Worm (Caenorhabditis elegans) whole organism, L2 larva: ENCODE data around the gene mrpl-49.

ENCODE experiments used
- C34F6.9 ChIP-seq: fragments of 150-350 bp; optimal IDR thresholded peaks from 2 replicates; lab custom pipeline; 2014; ENCODE audit warnings: missing biosample characterization, missing genetic modification characterization
- F13H6.1 ChIP-seq: sonication (generic microtip); optimal IDR thresholded peaks from 2 replicates; lab custom pipeline; 2016; ENCODE audit warnings: missing genetic modification characterization, missing compliant biosample characterization
- R02D3.7 ChIP-seq: fragments of 150-350 bp; optimal IDR thresholded peaks from 2 replicates; lab custom pipeline; 2014; ENCODE audit warnings: missing biosample characterization, missing genetic modification characterization
- Y55F3AM.14 ChIP-seq: fragments of 200-800 bp; sonication (Bioruptor generic); optimal IDR thresholded peaks from 2 replicates; lab custom pipeline; 2018; ENCODE audit warnings: mild to moderate bottlenecking, missing genetic modification characterization, missing compliant biosample characterization
- ZK546.5 ChIP-seq: sonication (generic microtip); optimal IDR thresholded peaks from 2 replicates; lab custom pipeline; 2017; ENCODE audit warnings: missing biosample characterization, missing genetic modification characterization
- blmp-1 ChIP-seq: sonication (generic microtip); optimal IDR thresholded peaks from 2 replicates; lab custom pipeline; 2017; ENCODE audit warnings: missing genetic modification characterization, mild to moderate bottlenecking, missing compliant biosample characterization, antibody characterized with exemption, moderate library complexity; ENCODE audit not compliant: insufficient read depth
- ceh-16 ChIP-seq: fragments of 150-350 bp; optimal IDR thresholded peaks from 2 replicates; lab custom pipeline; 2014; ENCODE audit warnings: missing biosample characterization, missing genetic modification characterization
- ceh-82 ChIP-seq: fragments of 150-350 bp; optimal IDR thresholded peaks from 2 replicates; lab custom pipeline; 2014; ENCODE audit warnings: missing biosample characterization, missing genetic modification characterization
- crh-2 ChIP-seq: sonication (generic microtip); optimal IDR thresholded peaks from 2 replicates; lab custom pipeline; 2017; ENCODE audit warnings: missing biosample characterization, missing genetic modification characterization
- dmd-4 ChIP-seq: sonication (generic microtip); optimal IDR thresholded peaks from 2 replicates; lab custom pipeline; 2017; ENCODE audit warnings: missing biosample characterization, missing genetic modification characterization
- egl-27 ChIP-seq: sonication (generic microtip); optimal IDR thresholded peaks from 3 replicates; lab custom pipeline; 2017; ENCODE audit warnings: missing biosample characterization, missing genetic modification reagents, missing genetic modification characterization
- elt-3 ChIP-seq: sonication (generic microtip); optimal IDR thresholded peaks from 2 replicates; lab custom pipeline; 2017; ENCODE audit warnings: missing biosample characterization, missing genetic modification characterization
- fos-1 ChIP-seq: fragments of 150-350 bp; optimal IDR thresholded peaks from 2 replicates; lab custom pipeline; 2014; ENCODE audit warnings: missing biosample characterization, missing genetic modification characterization
- lin-11 ChIP-seq: fragments of 150-350 bp; sonication (generic microtip); optimal IDR thresholded peaks from 2 replicates; lab custom pipeline; 2014; ENCODE audit warnings: missing biosample characterization, missing genetic modification characterization, inconsistent platforms, mixed read lengths
- lin-13 ChIP-seq: fragments of 150-350 bp; optimal IDR thresholded peaks from 2 replicates; lab custom pipeline; 2014; ENCODE audit warnings: missing biosample characterization, missing genetic modification reagents, missing genetic modification characterization
- mdl-1 ChIP-seq, 2 experiments: fragments of 150-350 bp in 1 of 2; sonication (generic microtip) in 1 of 2; optimal IDR thresholded peaks; 2 replicates each; lab custom pipeline; 2017; ENCODE audit warnings: missing biosample characterization in 2 of 2, missing genetic modification characterization in 2 of 2
- nhr-10 ChIP-seq: sonication (generic microtip); optimal IDR thresholded peaks from 2 replicates; lab custom pipeline; 2017; ENCODE audit warnings: missing biosample characterization, missing genetic modification characterization
- nhr-12 ChIP-seq: fragments of 150-350 bp; optimal IDR thresholded peaks from 2 replicates; lab custom pipeline; 2014; ENCODE audit warnings: missing biosample characterization, missing genetic modification characterization
- nhr-129 ChIP-seq: fragments of 150-350 bp; optimal IDR thresholded peaks from 2 replicates; lab custom pipeline; 2014; ENCODE audit warnings: missing biosample characterization, missing genetic modification characterization
- nhr-21 ChIP-seq: fragments of 150-350 bp; optimal IDR thresholded peaks from 2 replicates; lab custom pipeline; 2014; ENCODE audit warnings: missing biosample characterization, missing genetic modification characterization
- nhr-237 ChIP-seq: fragments of 150-350 bp; optimal IDR thresholded peaks from 2 replicates; lab custom pipeline; 2014; ENCODE audit warnings: missing biosample characterization, missing genetic modification characterization
- nhr-25 ChIP-seq: fragments of 150-350 bp; sonication (generic microtip); optimal IDR thresholded peaks from 3 replicates; lab custom pipeline; 2014; ENCODE audit warnings: missing biosample characterization, missing genetic modification characterization
- nhr-6 ChIP-seq: fragments of 150-350 bp; optimal IDR thresholded peaks from 2 replicates; lab custom pipeline; 2014; ENCODE audit warnings: missing biosample characterization, missing genetic modification characterization
- peb-1 ChIP-seq: fragments of 150-350 bp; optimal IDR thresholded peaks from 2 replicates; lab custom pipeline; 2014; ENCODE audit warnings: missing biosample characterization, missing genetic modification characterization
- skn-1 ChIP-seq: sonication (generic microtip); optimal IDR thresholded peaks from 2 replicates; lab custom pipeline; 2017; ENCODE audit warnings: missing biosample characterization, missing genetic modification characterization
- snpc-4 ChIP-seq: fragments of 150-350 bp; optimal IDR thresholded peaks from 2 replicates; lab custom pipeline; 2014; ENCODE audit warnings: missing biosample characterization, missing genetic modification characterization
- unc-55 ChIP-seq: fragments of 150-350 bp; sonication (generic microtip); optimal IDR thresholded peaks from 3 replicates; lab custom pipeline; 2014; ENCODE audit warnings: missing biosample characterization, missing genetic modification reagents, missing genetic modification characterization
- zag-1 ChIP-seq: fragments of 150-350 bp; optimal IDR thresholded peaks from 2 replicates; lab custom pipeline; 2014; ENCODE audit warnings: missing biosample characterization, missing genetic modification characterization
- ztf-1 ChIP-seq: fragments of 200-800 bp; sonication (Bioruptor generic); conservative IDR thresholded peaks from 2 replicates; pipeline ENCODE4 v1.3.6; 2022; ENCODE audit warnings: missing genetic modification characterization, missing compliant biosample characterization
- ztf-11 ChIP-seq: sonication (generic microtip); optimal IDR thresholded peaks from 2 replicates; lab custom pipeline; 2017; ENCODE audit warnings: missing biosample characterization, missing genetic modification characterization
- ztf-4 ChIP-seq: fragments of 150-350 bp; optimal IDR thresholded peaks from 2 replicates; lab custom pipeline; 2014; ENCODE audit warnings: missing biosample characterization, missing genetic modification characterization

The mrpl-49 gene

DNA sequence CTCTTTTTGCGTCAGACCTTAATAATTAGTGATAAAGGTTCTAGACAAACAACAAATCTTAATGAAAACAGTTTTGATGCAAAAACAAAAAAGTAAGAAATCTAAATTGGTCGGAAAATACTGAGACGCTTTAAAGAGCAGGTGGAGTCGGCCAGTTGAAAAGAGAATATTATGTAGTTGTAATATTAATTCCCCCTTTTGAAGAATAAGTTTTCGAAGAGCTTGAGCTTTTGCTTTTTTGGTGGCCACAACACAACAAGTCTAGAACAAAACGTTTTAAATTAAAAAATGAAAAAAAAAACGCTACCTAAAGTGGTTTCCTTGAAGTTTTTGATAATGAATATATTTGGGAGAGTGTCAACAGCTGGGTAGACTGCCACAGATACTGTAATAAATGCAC lies 12.0 kb upstream of the mrpl-49 start, which contains the start of gene str-178:
str-178 (minus strand) TSS at position 101 of the 400 bp plus-strand sequence.
- no peak for TF ChIP-seq unc-55 (GFP tag; lab: Kevin White, UChicago)
- no peak for TF ChIP-seq ztf-4 (tag; lab: Kevin White, UChicago)
- no peak for TF ChIP-seq lin-13
- no peak for TF ChIP-seq mdl-1 (tag; optimal IDR thresholded peaks at IDR 0.05; lab: Kevin White, UChicago)
- TF ChIP-seq C34F6.9 (tag; lab: Kevin White, UChicago): no peak
- TF ChIP-seq zag-1 (tag; lab: Kevin White, UChicago): no peak
- no peak for TF ChIP-seq ceh-82 (tag; lab: Kevin White, UChicago)

DNA sequence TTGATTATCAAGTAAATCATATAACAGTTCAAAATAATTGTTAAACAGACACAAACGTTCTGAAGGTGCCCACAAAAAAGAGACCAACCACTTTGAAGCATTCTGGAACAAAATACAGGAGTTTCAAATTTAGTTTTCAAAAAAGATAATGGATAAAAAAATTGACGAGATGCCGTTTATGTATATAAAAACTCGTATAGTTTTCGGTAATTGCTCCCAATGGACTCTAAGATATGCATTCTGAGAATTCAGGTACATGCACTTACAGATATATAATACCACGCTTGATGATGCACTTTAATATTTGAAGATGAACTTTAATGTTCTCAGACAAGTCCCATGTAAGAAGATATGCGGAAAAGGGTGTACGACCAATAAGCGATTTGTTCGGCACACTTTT lies 9.8 kb upstream of the mrpl-49 start, which contains the start of gene str-181:
str-181 (minus strand) TSS at position 101 of the 400 bp plus-strand sequence.
- TF ChIP-seq lin-11: no peak
- no peak for TF ChIP-seq mdl-1 (tag; optimal IDR thresholded peaks at IDR 0.05; lab: Kevin White, UChicago)
- TF ChIP-seq ceh-16: no peak
- TF ChIP-seq lin-13: no peak
- no peak for TF ChIP-seq Y55F3AM.14 (GFP tag; lab: Kevin White, UChicago)
- TF ChIP-seq ztf-4 (tag; lab: Kevin White, UChicago): no peak
- TF ChIP-seq peb-1 (tag; lab: Kevin White, UChicago): no peak
- no peak for TF ChIP-seq ztf-11 (tag; lab: Kevin White, UChicago)
- TF ChIP-seq zag-1 (tag; lab: Kevin White, UChicago): no peak
- no peak for TF ChIP-seq nhr-6 (tag; lab: Kevin White, UChicago)
- no peak for TF ChIP-seq nhr-10

DNA sequence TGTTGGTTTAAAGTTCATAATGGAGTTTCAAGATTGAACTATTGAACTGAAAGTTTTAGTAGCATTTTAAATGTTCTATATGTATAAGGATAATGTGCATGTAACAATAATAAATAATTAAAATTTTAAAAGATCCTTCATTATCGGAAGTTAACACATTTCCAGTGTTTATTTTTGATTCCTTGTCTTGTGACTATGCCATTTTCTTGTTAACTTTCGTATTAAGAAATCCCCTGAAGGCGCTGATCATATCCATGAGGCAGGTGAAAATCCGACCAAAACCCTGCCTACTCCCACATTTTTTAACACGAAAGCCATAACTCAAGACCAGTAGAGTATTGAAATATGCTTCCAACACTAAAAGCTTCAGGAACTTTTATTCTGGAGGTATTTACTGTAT lies 8.7 kb upstream of the mrpl-49 start, which contains the start of gene R11D1.7:
R11D1.7 (plus strand) TSS at position 301 of the 400 bp plus-strand sequence.
- no peak for TF ChIP-seq crh-2 (tag; lab: Kevin White, UChicago)
- no peak for TF ChIP-seq lin-11
- TF ChIP-seq F13H6.1: no peak
- TF ChIP-seq ceh-82 (tag; lab: Kevin White, UChicago): no peak
- TF ChIP-seq blmp-1 (tag; lab: Kevin White, UChicago): no peak
- TF ChIP-seq nhr-21: no peak
- TF ChIP-seq elt-3 (tag; lab: Kevin White, UChicago): no peak
- TF ChIP-seq R02D3.7 (tag; lab: Kevin White, UChicago): no peak
- no peak for TF ChIP-seq C34F6.9 (tag; lab: Kevin White, UChicago)
- no peak for TF ChIP-seq skn-1 (tag; lab: Kevin White, UChicago)
- no peak for TF ChIP-seq nhr-237 (tag; lab: Kevin White, UChicago)
- TF ChIP-seq lin-13: no peak

DNA sequence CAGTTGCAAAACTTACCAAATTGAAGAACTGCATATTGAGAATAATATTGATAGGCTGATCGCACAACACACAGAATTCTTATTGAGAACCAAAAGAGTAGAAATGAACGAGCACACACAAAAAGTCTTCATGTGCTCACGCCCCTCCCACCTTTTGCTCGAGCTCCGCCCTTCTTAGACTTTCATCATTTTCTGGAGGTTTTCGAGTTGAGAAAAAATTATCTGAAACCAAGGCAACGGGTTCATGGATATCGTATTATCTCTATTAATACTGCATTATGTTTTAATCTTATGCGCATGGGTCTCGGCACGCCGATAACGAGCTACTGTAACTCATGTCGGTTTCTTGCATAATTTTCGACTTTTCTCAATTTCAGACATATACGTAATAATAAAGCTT lies 2.5 kb upstream of the mrpl-49 start, which contains the start of gene R11D1.12:
R11D1.12 (minus strand) TSS at position 101 of the 400 bp plus-strand sequence.
- no peak for TF ChIP-seq nhr-129 (tag; lab: Kevin White, UChicago)
- TF ChIP-seq nhr-25 (tag; lab: Kevin White, UChicago): no peak
- TF ChIP-seq peb-1 (tag; lab: Kevin White, UChicago): no peak
- no peak for TF ChIP-seq nhr-10
- TF ChIP-seq ZK546.5 (tag; lab: Kevin White, UChicago): no peak
- TF ChIP-seq fos-1 (tag; lab: Kevin White, UChicago): no peak
- TF ChIP-seq R02D3.7 (tag; lab: Kevin White, UChicago): no peak

DNA sequence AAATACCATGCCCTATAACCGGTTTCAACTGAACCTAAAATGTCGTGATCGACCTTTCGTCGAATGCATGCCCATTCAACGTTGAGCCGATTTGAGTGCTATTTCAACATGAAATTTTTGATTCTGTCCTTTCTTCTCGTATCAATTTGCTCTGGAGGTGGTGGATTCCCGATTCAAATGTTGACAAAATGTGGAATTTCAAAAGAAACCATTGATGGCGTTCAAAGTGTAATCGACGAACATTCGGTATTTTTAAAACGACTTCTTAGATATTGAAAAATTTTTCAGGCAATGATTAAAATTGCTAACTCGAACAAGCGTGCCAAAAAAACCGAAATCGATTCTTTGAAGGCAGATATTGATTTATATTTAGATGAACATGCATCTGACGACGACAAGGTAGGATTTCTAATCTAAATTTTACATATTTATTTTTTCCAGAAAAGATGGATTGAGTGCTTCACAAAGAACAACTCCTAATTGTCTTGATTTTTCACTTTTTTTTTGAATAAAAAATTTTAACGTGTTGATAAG lies 1.3 kb upstream of the mrpl-49 start, which contains the start of gene R11D1.13:
R11D1.13 (plus strand) TSS at position 51 of the 534 bp plus-strand sequence.
- TF ChIP-seq snpc-4: no peak
- TF ChIP-seq C34F6.9 (tag; lab: Kevin White, UChicago): no peak
- TF ChIP-seq, all 48 proteins: peak for 0

DNA sequence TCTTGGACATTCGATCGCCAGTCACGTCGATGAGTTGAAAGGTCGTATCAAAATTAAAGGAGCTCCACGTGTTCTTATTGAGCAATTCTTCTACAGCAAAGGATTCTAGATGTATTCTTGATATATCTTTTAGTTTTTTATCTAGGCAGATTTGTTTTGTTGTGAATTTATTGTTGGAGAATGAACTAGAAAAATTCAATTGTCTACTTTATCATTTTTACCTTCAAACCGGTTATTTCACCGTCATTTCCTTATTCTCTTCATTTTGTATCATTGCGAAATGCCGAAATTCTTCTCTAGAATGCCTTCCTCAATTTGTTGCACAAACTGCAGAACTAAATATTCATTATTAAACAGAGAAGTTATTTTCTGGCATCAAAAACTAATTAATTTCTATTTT lies 789 bp downstream of the mrpl-49 start, which contains the start of gene R11D1.10:
R11D1.10 (plus strand) TSS at position 301 of the 400 bp plus-strand sequence.
- TF ChIP-seq egl-27 (tag; lab: Kevin White, UChicago) (no peak), unc-55 (GFP tag; lab: Kevin White, UChicago) (no peak), nhr-129 (tag; lab: Kevin White, UChicago) (no peak), ztf-1 (no peak), nhr-12 (tag; lab: Kevin White, UChicago) (no peak), nhr-6 (tag; lab: Kevin White, UChicago) (no peak), ceh-82 (tag; lab: Kevin White, UChicago) (no peak), ztf-11 (tag; lab: Kevin White, UChicago) (no peak), ZK546.5 (tag; lab: Kevin White, UChicago) (no peak), lin-13 (no peak), dmd-4 (tag; lab: Kevin White, UChicago) (no peak), skn-1 (tag; lab: Kevin White, UChicago) (no peak)
